Worm (Caenorhabditis elegans) whole organism, L2 larva: Measurements from ENCODE around the gene sri-24.

ENCODE experiments used
- F13H6.1 ChIP-seq: sonication (generic microtip); optimal IDR thresholded peaks from 2 replicates; lab custom pipeline; 2016; ENCODE audit warnings: missing genetic modification characterization, missing compliant biosample characterization
- Y55F3AM.14 ChIP-seq: fragments of 200-800 bp; sonication (Bioruptor generic); optimal IDR thresholded peaks from 2 replicates; lab custom pipeline; 2018; ENCODE audit warnings: mild to moderate bottlenecking, missing genetic modification characterization, missing compliant biosample characterization
- alr-1 ChIP-seq: fragments of 150-350 bp; optimal IDR thresholded peaks from 2 replicates; lab custom pipeline; 2014; ENCODE audit warnings: missing biosample characterization, missing genetic modification characterization
- blmp-1 ChIP-seq: sonication (generic microtip); optimal IDR thresholded peaks from 2 replicates; lab custom pipeline; 2017; ENCODE audit warnings: missing genetic modification characterization, mild to moderate bottlenecking, missing compliant biosample characterization, antibody characterized with exemption, moderate library complexity; ENCODE audit not compliant: insufficient read depth
- ceh-16 ChIP-seq: fragments of 150-350 bp; optimal IDR thresholded peaks from 2 replicates; lab custom pipeline; 2014; ENCODE audit warnings: missing biosample characterization, missing genetic modification characterization
- ceh-82 ChIP-seq: fragments of 150-350 bp; optimal IDR thresholded peaks from 2 replicates; lab custom pipeline; 2014; ENCODE audit warnings: missing biosample characterization, missing genetic modification characterization
- egl-27 ChIP-seq: sonication (generic microtip); optimal IDR thresholded peaks from 3 replicates; lab custom pipeline; 2017; ENCODE audit warnings: missing biosample characterization, missing genetic modification reagents, missing genetic modification characterization
- elt-1 ChIP-seq: fragments of 150-350 bp; optimal IDR thresholded peaks from 2 replicates; lab custom pipeline; 2014; ENCODE audit warnings: missing biosample characterization, missing genetic modification characterization
- elt-3 ChIP-seq: sonication (generic microtip); optimal IDR thresholded peaks from 2 replicates; lab custom pipeline; 2017; ENCODE audit warnings: missing biosample characterization, missing genetic modification characterization
- fos-1 ChIP-seq: fragments of 150-350 bp; optimal IDR thresholded peaks from 2 replicates; lab custom pipeline; 2014; ENCODE audit warnings: missing biosample characterization, missing genetic modification characterization
- lin-11 ChIP-seq: fragments of 150-350 bp; sonication (generic microtip); optimal IDR thresholded peaks from 2 replicates; lab custom pipeline; 2014; ENCODE audit warnings: missing biosample characterization, missing genetic modification characterization, inconsistent platforms, mixed read lengths
- lsy-2 ChIP-seq, 2 experiments: fragments of 150-350 bp in 1 of 2; sonication (generic microtip) in 1 of 2; optimal IDR thresholded peaks; 2 replicates each; lab custom pipeline; 2014 to 2017; ENCODE audit warnings: missing biosample characterization in 2 of 2, missing genetic modification characterization in 2 of 2
- mab-5 ChIP-seq: fragments of 150-350 bp; optimal IDR thresholded peaks from 2 replicates; lab custom pipeline; 2014; ENCODE audit warnings: missing biosample characterization, missing genetic modification characterization
- mbf-1 ChIP-seq: sonication (generic microtip); optimal IDR thresholded peaks from 2 replicates; lab custom pipeline; 2017; ENCODE audit warnings: missing biosample characterization, missing genetic modification characterization
- mdl-1 ChIP-seq, 2 experiments: fragments of 150-350 bp in 1 of 2; sonication (generic microtip) in 1 of 2; optimal IDR thresholded peaks; 2 replicates each; lab custom pipeline; 2017; ENCODE audit warnings: missing biosample characterization in 2 of 2, missing genetic modification characterization in 2 of 2
- nhr-10 ChIP-seq: sonication (generic microtip); optimal IDR thresholded peaks from 2 replicates; lab custom pipeline; 2017; ENCODE audit warnings: missing biosample characterization, missing genetic modification characterization
- nhr-11 ChIP-seq: fragments of 150-350 bp; optimal IDR thresholded peaks from 2 replicates; lab custom pipeline; 2014; ENCODE audit warnings: missing biosample characterization, missing genetic modification characterization
- nhr-12 ChIP-seq: fragments of 150-350 bp; optimal IDR thresholded peaks from 2 replicates; lab custom pipeline; 2014; ENCODE audit warnings: missing biosample characterization, missing genetic modification characterization
- nhr-129 ChIP-seq: fragments of 150-350 bp; optimal IDR thresholded peaks from 2 replicates; lab custom pipeline; 2014; ENCODE audit warnings: missing biosample characterization, missing genetic modification characterization
- nhr-21 ChIP-seq: fragments of 150-350 bp; optimal IDR thresholded peaks from 2 replicates; lab custom pipeline; 2014; ENCODE audit warnings: missing biosample characterization, missing genetic modification characterization
- nhr-23 ChIP-seq: fragments of 150-350 bp; optimal IDR thresholded peaks from 2 replicates; lab custom pipeline; 2014; ENCODE audit warnings: missing biosample characterization, missing genetic modification reagents, missing genetic modification characterization
- nhr-25 ChIP-seq: fragments of 150-350 bp; sonication (generic microtip); optimal IDR thresholded peaks from 3 replicates; lab custom pipeline; 2014; ENCODE audit warnings: missing biosample characterization, missing genetic modification characterization
- nhr-6 ChIP-seq: fragments of 150-350 bp; optimal IDR thresholded peaks from 2 replicates; lab custom pipeline; 2014; ENCODE audit warnings: missing biosample characterization, missing genetic modification characterization
- nhr-77 ChIP-seq: fragments of 150-350 bp; optimal IDR thresholded peaks from 2 replicates; lab custom pipeline; 2014; ENCODE audit warnings: missing biosample characterization, missing genetic modification characterization
- peb-1 ChIP-seq: fragments of 150-350 bp; optimal IDR thresholded peaks from 2 replicates; lab custom pipeline; 2014; ENCODE audit warnings: missing biosample characterization, missing genetic modification characterization
- sem-4 ChIP-seq: fragments of 150-350 bp; optimal IDR thresholded peaks from 2 replicates; lab custom pipeline; 2014; ENCODE audit warnings: missing biosample characterization, missing genetic modification reagents, missing genetic modification characterization
- sma-3 ChIP-seq: sonication (generic microtip); optimal IDR thresholded peaks from 2 replicates; lab custom pipeline; 2016; ENCODE audit warnings: missing genetic modification reagents, missing genetic modification characterization, missing compliant biosample characterization
- sma-9 ChIP-seq, 2 experiments: fragments of 150-350 bp in 1 of 2; sonication (generic microtip) in 1 of 2; optimal IDR thresholded peaks; 2 replicates each; lab custom pipeline; 2014 to 2016; ENCODE audit warnings: missing genetic modification characterization in 2 of 2, mild to moderate bottlenecking in 1 of 2, missing biosample characterization in 1 of 2, missing compliant biosample characterization in 1 of 2, missing genetic modification reagents in 1 of 2, moderate library complexity in 1 of 2
- snpc-4 ChIP-seq: fragments of 150-350 bp; optimal IDR thresholded peaks from 2 replicates; lab custom pipeline; 2014; ENCODE audit warnings: missing biosample characterization, missing genetic modification characterization
- unc-39 ChIP-seq: fragments of 150-350 bp; optimal IDR thresholded peaks from 2 replicates; lab custom pipeline; 2014; ENCODE audit warnings: missing biosample characterization, missing genetic modification characterization
- unc-62 ChIP-seq: fragments of 150-350 bp; optimal IDR thresholded peaks from 2 replicates; lab custom pipeline; 2014; ENCODE audit warnings: missing biosample characterization, missing genetic modification reagents, missing genetic modification characterization
- zag-1 ChIP-seq: fragments of 150-350 bp; optimal IDR thresholded peaks from 2 replicates; lab custom pipeline; 2014; ENCODE audit warnings: missing biosample characterization, missing genetic modification characterization
- ztf-11 ChIP-seq: sonication (generic microtip); optimal IDR thresholded peaks from 2 replicates; lab custom pipeline; 2017; ENCODE audit warnings: missing biosample characterization, missing genetic modification characterization

Gene sri-24

DNA sequence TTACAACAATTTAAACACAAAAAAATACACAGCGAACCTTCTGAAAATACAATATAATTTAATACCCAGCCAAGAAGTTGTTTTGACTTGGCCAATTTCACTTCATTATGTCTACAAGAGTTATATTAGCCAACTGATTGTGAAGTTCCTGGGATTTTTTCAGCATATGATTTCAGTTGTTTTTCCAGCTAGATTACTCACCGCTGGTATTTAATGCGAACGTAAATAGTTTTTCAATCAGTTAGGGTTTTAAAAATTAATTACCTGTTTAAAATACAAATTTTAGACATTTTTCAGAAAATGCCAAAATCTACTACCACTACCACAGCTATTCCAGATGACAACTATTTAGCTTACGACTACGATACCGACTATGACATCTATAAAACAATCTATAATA is 13.7 kb downstream of the sri-24 start, which contains the start of gene srw-14:
srw-14 (plus strand) TSS at position 301 of the 400 bp plus-strand sequence.
- TF ChIP-seq sem-4 (tag; lab: Kevin White, UChicago) = no peak
- no peak for TF ChIP-seq lsy-2 (tag; optimal IDR thresholded peaks at IDR 0.05; lab: Kevin White, UChicago)
- no peak for TF ChIP-seq ztf-11 (tag; lab: Kevin White, UChicago)
- TF ChIP-seq sma-9 (GFP tag; optimal IDR thresholded peaks at IDR 0.05; lab: Kevin White, UChicago) = no peak
- TF ChIP-seq sma-9 (tag; optimal IDR thresholded peaks at IDR 0.05; lab: Kevin White, UChicago) = no peak
- no peak for TF ChIP-seq F13H6.1 (tag; lab: Kevin White, UChicago)
- TF ChIP-seq unc-39 (tag; lab: Kevin White, UChicago) = no peak
- TF ChIP-seq zag-1 = no peak
- TF ChIP-seq nhr-6 (tag; lab: Kevin White, UChicago) = no peak
- no peak for TF ChIP-seq mbf-1 (tag; lab: Kevin White, UChicago)
- no peak for TF ChIP-seq nhr-23 (tag; lab: Kevin White, UChicago)

DNA sequence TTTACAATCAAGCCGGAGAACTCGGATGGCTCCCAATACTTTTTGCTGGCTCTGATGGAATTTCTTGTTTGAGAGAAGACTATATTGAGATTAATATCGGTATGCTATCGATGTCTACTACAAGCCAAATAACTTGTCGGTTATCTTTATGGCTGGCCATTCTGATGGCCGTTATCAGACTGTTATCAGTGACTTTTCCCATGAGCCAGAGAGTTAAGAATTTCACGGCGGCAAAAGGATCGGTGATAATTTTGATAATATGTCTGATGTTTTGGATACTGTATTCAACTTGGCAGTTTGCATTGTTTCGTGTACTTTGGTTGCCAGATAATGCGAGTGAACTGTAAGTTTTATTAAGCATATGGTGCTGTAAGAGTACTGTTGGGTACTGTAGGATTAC is 14.2 kb downstream of the sri-24 start:
- no peak for TF ChIP-seq snpc-4
- peak; percentile 74 for TF ChIP-seq fos-1 (tag; lab: Kevin White, UChicago)

- TF ChIP-seq mdl-1 (tag; optimal IDR thresholded peaks at IDR 0.05; lab: Kevin White, UChicago) (no peak), unc-62 (GFP tag; lab: Kevin White, UChicago) (no peak), nhr-6 (tag; lab: Kevin White, UChicago) (no peak), zag-1 (no peak), sma-3 (GFP tag; lab: Kevin White, UChicago) (no peak), mbf-1 (tag; lab: Kevin White, UChicago) (no peak), nhr-11 (tag; lab: Kevin White, UChicago) (no peak), nhr-10 (tag; lab: Kevin White, UChicago) (no peak), nhr-21 (tag; lab: Kevin White, UChicago) (no peak), blmp-1 (tag; lab: Kevin White, UChicago) (no peak), nhr-77 (tag; lab: Kevin White, UChicago) (no peak), F13H6.1 (tag; lab: Kevin White, UChicago) (no peak), elt-1 (no peak), alr-1 (tag; lab: Kevin White, UChicago) (no peak), unc-39 (tag; lab: Kevin White, UChicago) (no peak), lin-11 (no peak), fos-1 (tag; lab: Kevin White, UChicago) (no peak), Y55F3AM.14 (no peak), mab-5 (tag; lab: Kevin White, UChicago) (no peak), elt-3 (no peak)
Observed at ce11 chrV:15230243-15230642, 18.3 kb downstream of the sri-24 start, which contains the start of gene srw-15. srw-15 (plus strand) TSS chrV:15230543.

DNA sequence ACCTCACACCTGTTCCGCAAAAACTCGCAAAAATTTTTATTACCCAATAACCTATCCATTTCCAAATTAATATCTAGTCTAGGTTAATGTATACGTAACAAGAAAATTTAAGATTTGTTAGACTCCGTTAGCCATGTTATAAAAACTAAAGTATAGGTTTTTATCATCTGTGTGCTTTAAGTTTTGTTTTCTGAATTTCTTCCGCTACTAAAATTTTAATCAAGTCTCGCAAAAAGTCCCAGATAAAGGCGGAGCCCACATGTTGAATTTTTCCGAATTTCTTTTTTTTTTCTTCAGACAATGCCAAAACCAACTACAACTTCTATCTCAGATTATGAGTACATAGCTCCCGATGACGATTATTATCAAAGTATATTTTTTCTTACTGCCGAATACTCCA is 20.2 kb downstream of the sri-24 start, which contains the start of gene srw-13:
srw-13 (plus strand) TSS at position 301 of the 400 bp plus-strand sequence.
- TF ChIP-seq nhr-21 (tag; lab: Kevin White, UChicago) = no peak

DNA sequence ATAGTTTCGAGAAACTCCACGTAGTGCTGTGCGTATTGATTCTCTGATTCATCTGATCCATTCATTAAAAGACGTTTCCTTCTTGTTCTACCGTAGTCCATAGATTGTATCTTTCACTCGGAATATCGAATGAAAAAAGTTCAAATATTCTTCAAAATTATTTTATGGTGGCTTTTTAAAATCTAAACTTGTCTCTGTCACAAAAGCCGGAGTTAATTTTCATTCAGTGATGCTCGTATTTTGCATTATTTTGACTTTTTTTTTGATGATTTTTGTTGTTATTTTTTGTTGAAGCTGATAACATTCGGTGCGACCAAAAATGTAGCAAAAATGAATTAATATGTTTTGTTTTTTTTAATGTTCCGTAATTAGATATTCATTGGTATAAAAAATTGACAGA is 23.7 kb downstream of the sri-24 start, which contains the start of gene nhr-164:
nhr-164 (minus strand) TSS at position 101 of the 400 bp plus-strand sequence.
- TF ChIP-seq ceh-16 = no peak
- TF ChIP-seq Y55F3AM.14 = no peak
- no peak for TF ChIP-seq egl-27 (tag; lab: Kevin White, UChicago)
- no peak for TF ChIP-seq nhr-129 (tag; lab: Kevin White, UChicago)
- TF ChIP-seq nhr-25 = no peak
- TF ChIP-seq peb-1 (tag; lab: Kevin White, UChicago) = no peak
- no peak for TF ChIP-seq nhr-77 (tag; lab: Kevin White, UChicago)
- TF ChIP-seq ceh-82 (tag; lab: Kevin White, UChicago) = no peak
- TF ChIP-seq zag-1 = no peak
- TF ChIP-seq mbf-1 (tag; lab: Kevin White, UChicago) = no peak
- TF ChIP-seq sem-4 (tag; lab: Kevin White, UChicago) = no peak
- no peak for TF ChIP-seq nhr-12 (tag; lab: Kevin White, UChicago)
- TF ChIP-seq alr-1 (tag; lab: Kevin White, UChicago) = no peak
- no peak for TF ChIP-seq mdl-1 (tag; optimal IDR thresholded peaks at IDR 0.05; lab: Kevin White, UChicago)
- no peak for TF ChIP-seq nhr-21 (tag; lab: Kevin White, UChicago)
- no peak for TF ChIP-seq unc-62 (GFP tag; lab: Kevin White, UChicago)
